Worm (Caenorhabditis elegans) whole organism, L3 larva: ENCODE measurements around the gene F28H7.8.

Experiments used
- R02D3.7 ChIP-seq: fragments of 150-350 bp; optimal IDR thresholded peaks from 2 replicates; lab custom pipeline; 2014; ENCODE audit warnings: missing biosample characterization, missing genetic modification characterization
- ama-1 ChIP-seq: fragments of 150-350 bp; optimal IDR thresholded peaks from 2 replicates; lab custom pipeline; 2018
- ceh-82 ChIP-seq: fragments of 150-350 bp; optimal IDR thresholded peaks from 2 replicates; lab custom pipeline; 2014; ENCODE audit warnings: missing biosample characterization, missing genetic modification characterization
- ceh-9 ChIP-seq: sonication (generic microtip); optimal IDR thresholded peaks from 2 replicates; lab custom pipeline; 2018; ENCODE audit warnings: missing biosample characterization, missing genetic modification characterization
- daf-12 ChIP-seq: fragments of 150-350 bp; optimal IDR thresholded peaks from 2 replicates; lab custom pipeline; 2014; ENCODE audit warnings: missing biosample characterization, missing genetic modification reagents, missing genetic modification characterization
- egl-5 ChIP-seq: fragments of 150-350 bp; optimal IDR thresholded peaks from 2 replicates; lab custom pipeline; 2017; ENCODE audit warnings: missing biosample characterization, missing genetic modification reagents, missing genetic modification characterization, inconsistent platforms
- elt-1 ChIP-seq: fragments of 150-350 bp; optimal IDR thresholded peaks from 2 replicates; lab custom pipeline; 2014; ENCODE audit warnings: missing biosample characterization, missing genetic modification characterization
- elt-2 ChIP-seq: sonication (generic microtip); optimal IDR thresholded peaks from 2 replicates; lab custom pipeline; 2016; ENCODE audit warnings: missing genetic modification reagents, mild to moderate bottlenecking, missing genetic modification characterization, missing compliant biosample characterization
- elt-3 ChIP-seq, 3 experiments: fragments of 150-350 bp in 1 of 3; sonication (generic microtip) in 2 of 3; optimal IDR thresholded peaks; 2 replicates in 2 of 3; 4 replicates in 1 of 3; lab custom pipeline; 2014 to 2017; ENCODE audit warnings: missing biosample characterization in 3 of 3, missing genetic modification characterization in 3 of 3
- fkh-10 ChIP-seq: sonication (generic microtip); optimal IDR thresholded peaks from 2 replicates; lab custom pipeline; 2017; ENCODE audit warnings: missing biosample characterization, missing genetic modification reagents, missing genetic modification characterization
- fkh-2 ChIP-seq: fragments of 150-350 bp; optimal IDR thresholded peaks from 2 replicates; lab custom pipeline; 2014; ENCODE audit warnings: missing biosample characterization, missing genetic modification reagents, missing genetic modification characterization
- hmg-11 ChIP-seq: sonication (generic microtip); optimal IDR thresholded peaks from 2 replicates; lab custom pipeline; 2016; ENCODE audit warnings: missing genetic modification characterization, missing compliant biosample characterization
- jun-1 ChIP-seq: fragments of 150-350 bp; optimal IDR thresholded peaks from 2 replicates; lab custom pipeline; 2014; ENCODE audit warnings: missing biosample characterization, missing genetic modification reagents, missing genetic modification characterization
- lin-15B ChIP-seq: fragments of 150-350 bp; optimal IDR thresholded peaks from 2 replicates; lab custom pipeline; 2014; ENCODE audit warnings: missing biosample characterization, missing genetic modification characterization
- lin-39 ChIP-seq: fragments of 150-350 bp; optimal IDR thresholded peaks from 2 replicates; lab custom pipeline; 2018; ENCODE audit warnings: missing biosample characterization, missing genetic modification reagents, missing genetic modification characterization
- lsy-12 ChIP-seq: sonication (generic microtip); optimal IDR thresholded peaks from 2 replicates; lab custom pipeline; 2016; ENCODE audit warnings: mild to moderate bottlenecking, missing genetic modification characterization, missing compliant biosample characterization
- mdl-1 ChIP-seq: fragments of 150-350 bp; optimal IDR thresholded peaks from 2 replicates; lab custom pipeline; 2014; ENCODE audit warnings: missing biosample characterization, missing genetic modification characterization
- mml-1 ChIP-seq: fragments of 150-350 bp; sonication (generic microtip); optimal IDR thresholded peaks from 3 replicates; lab custom pipeline; 2014; ENCODE audit warnings: missing biosample characterization, missing genetic modification characterization
- nfya-1 ChIP-seq: sonication (generic microtip); optimal IDR thresholded peaks from 2 replicates; lab custom pipeline; 2017; ENCODE audit warnings: missing genetic modification characterization, mild to moderate bottlenecking, missing compliant biosample characterization, antibody characterized with exemption, moderate library complexity; ENCODE audit not compliant: insufficient read depth
- nhr-12 ChIP-seq: fragments of 150-350 bp; optimal IDR thresholded peaks from 2 replicates; lab custom pipeline; 2014; ENCODE audit warnings: missing biosample characterization, missing genetic modification characterization
- nhr-23 ChIP-seq: fragments of 150-350 bp; optimal IDR thresholded peaks from 2 replicates; lab custom pipeline; 2014; ENCODE audit warnings: missing biosample characterization, missing genetic modification reagents, missing genetic modification characterization
- nhr-237 ChIP-seq: fragments of 150-350 bp; optimal IDR thresholded peaks from 2 replicates; lab custom pipeline; 2014; ENCODE audit warnings: missing biosample characterization, missing genetic modification characterization
- nhr-25 ChIP-seq: sonication (generic microtip); optimal IDR thresholded peaks from 2 replicates; lab custom pipeline; 2017; ENCODE audit warnings: missing biosample characterization, missing genetic modification characterization
- nhr-28 ChIP-seq: fragments of 150-350 bp; optimal IDR thresholded peaks from 2 replicates; lab custom pipeline; 2014; ENCODE audit warnings: missing biosample characterization, missing genetic modification characterization
- nhr-43 ChIP-seq: sonication (generic microtip); optimal IDR thresholded peaks from 2 replicates; lab custom pipeline; 2016; ENCODE audit warnings: mild to moderate bottlenecking, missing genetic modification characterization, missing compliant biosample characterization; ENCODE audit not compliant: poor library complexity, severe bottlenecking
- nhr-67 ChIP-seq: fragments of 150-350 bp; optimal IDR thresholded peaks from 2 replicates; lab custom pipeline; 2014; ENCODE audit warnings: missing biosample characterization, missing genetic modification characterization
- nhr-77 ChIP-seq: fragments of 150-350 bp; optimal IDR thresholded peaks from 2 replicates; lab custom pipeline; 2014; ENCODE audit warnings: missing biosample characterization, missing genetic modification characterization
- pha-4 ChIP-seq: fragments of 150-350 bp; optimal IDR thresholded peaks from 2 replicates; lab custom pipeline; 2014; ENCODE audit warnings: missing biosample characterization, missing genetic modification reagents, missing genetic modification characterization
- pqm-1 ChIP-seq: fragments of 150-350 bp; optimal IDR thresholded peaks from 2 replicates; lab custom pipeline; 2017; ENCODE audit warnings: missing biosample characterization, missing genetic modification characterization, inconsistent platforms
- sea-2 ChIP-seq: fragments of 150-350 bp; sonication (generic microtip); optimal IDR thresholded peaks from 4 replicates; lab custom pipeline; 2014; ENCODE audit warnings: missing biosample characterization, missing genetic modification reagents, missing genetic modification characterization
- skn-1 ChIP-seq: fragments of 150-350 bp; optimal IDR thresholded peaks from 2 replicates; lab custom pipeline; 2014; ENCODE audit warnings: missing biosample characterization, missing genetic modification characterization
- tbx-2 ChIP-seq: sonication (generic microtip); optimal IDR thresholded peaks from 2 replicates; lab custom pipeline; 2016; ENCODE audit warnings: mild to moderate bottlenecking, missing genetic modification characterization, missing compliant biosample characterization
- unc-39 ChIP-seq: sonication (generic microtip); optimal IDR thresholded peaks from 4 replicates; lab custom pipeline; 2017; ENCODE audit warnings: missing biosample characterization, missing genetic modification characterization
- zag-1 ChIP-seq: fragments of 150-350 bp; optimal IDR thresholded peaks from 2 replicates; lab custom pipeline; 2014; ENCODE audit warnings: missing biosample characterization, missing genetic modification characterization
- ztf-11 ChIP-seq: fragments of 150-350 bp; optimal IDR thresholded peaks from 2 replicates; lab custom pipeline; 2014; ENCODE audit warnings: missing biosample characterization, missing genetic modification characterization
- ztf-4 ChIP-seq: fragments of 150-350 bp; optimal IDR thresholded peaks from 2 replicates; lab custom pipeline; 2014; ENCODE audit warnings: missing biosample characterization, missing genetic modification characterization

The F28H7.8 gene

ce11 chrV:10747263-10747951 lies 11.4 kb upstream of the F28H7.8 start, which contains the start of the genes selt-1.2 and F28H7.2:
selt-1.2 (minus strand) TSS chrV:10747363.
F28H7.2 (plus strand) TSS chrV:10747901.
- peak; percentile 40 for TF ChIP-seq pqm-1 (tag; lab: Kevin White, UChicago)
- TF ChIP-seq lsy-12 (tag; lab: Kevin White, UChicago), result no peak

ce11 chrV:10750630-10751029 lies 8.1 kb upstream of the F28H7.8 start, which contains the start of gene F28H7.3:
F28H7.3 (minus strand) TSS chrV:10750788.
- no peak for TF ChIP-seq R02D3.7
- TF ChIP-seq mml-1 (tag; lab: Kevin White, UChicago), result no peak
- no peak for TF ChIP-seq elt-1
- peak; percentile 95 for TF ChIP-seq elt-2 (tag; lab: Kevin White, UChicago)
- no peak for TF ChIP-seq fkh-10
- no peak for TF ChIP-seq ztf-4
- no peak for TF ChIP-seq nhr-237
- no peak for TF ChIP-seq nfya-1 (tag; lab: Kevin White, UChicago)
- TF ChIP-seq elt-3 (tag; optimal IDR thresholded peaks at IDR 0.05; lab: Kevin White, UChicago), result no peak
- TF ChIP-seq unc-39, result no peak
- TF ChIP-seq pqm-1 (tag; lab: Kevin White, UChicago), result peak; percentile 96
- TF ChIP-seq mdl-1 (tag; lab: Kevin White, UChicago), result no peak
- no peak for TF ChIP-seq fkh-2 (tag; lab: Kevin White, UChicago)
- TF ChIP-seq ceh-9, result no peak
- no peak for TF ChIP-seq nhr-28 (tag; lab: Kevin White, UChicago)
- TF ChIP-seq zag-1 (tag; lab: Kevin White, UChicago), result no peak
- TF ChIP-seq lin-39 (tag; lab: Kevin White, UChicago), result no peak
- TF ChIP-seq nhr-25 (tag; lab: Kevin White, UChicago), result no peak
- TF ChIP-seq skn-1 (tag; lab: Kevin White, UChicago), result no peak
- TF ChIP-seq ztf-11 (tag; lab: Kevin White, UChicago), result no peak
- TF ChIP-seq nhr-23 (tag; lab: Kevin White, UChicago), result no peak
- TF ChIP-seq jun-1, result peak; percentile 61
- no peak for TF ChIP-seq hmg-11 (tag; lab: Kevin White, UChicago)
- no peak for TF ChIP-seq tbx-2
- TF ChIP-seq, all 47 proteins: peak for 3

- TF ChIP-seq pqm-1 (tag; lab: Kevin White, UChicago), result no peak
- no peak for TF ChIP-seq zag-1 (tag; lab: Kevin White, UChicago)
- no peak for TF ChIP-seq daf-12 (tag; lab: Kevin White, UChicago)
- TF ChIP-seq nhr-67 (tag; lab: Kevin White, UChicago), result no peak
- no peak for TF ChIP-seq pha-4
- no peak for TF ChIP-seq ceh-82 (tag; lab: Kevin White, UChicago)
- no peak for TF ChIP-seq tbx-2
- TF ChIP-seq fkh-10, result no peak
- TF ChIP-seq ztf-4, result no peak
- no peak for TF ChIP-seq elt-1
- TF ChIP-seq nhr-77, result no peak
- TF ChIP-seq elt-2 (tag; lab: Kevin White, UChicago), result no peak
- TF ChIP-seq sea-2 (GFP tag; lab: Kevin White, UChicago), result no peak
- TF ChIP-seq egl-5 (tag; lab: Kevin White, UChicago), result no peak
- TF ChIP-seq hmg-11 (tag; lab: Kevin White, UChicago), result no peak
- no peak for TF ChIP-seq lin-15B
- no peak for TF ChIP-seq nfya-1 (tag; lab: Kevin White, UChicago)
- TF ChIP-seq lsy-12 (tag; lab: Kevin White, UChicago), result no peak
- TF ChIP-seq ama-1 (lab: Kevin White, UChicago), result no peak
- TF ChIP-seq, all 47 proteins: peak for 0
Observed at ce11 chrV:10754050-10754449, 4.7 kb upstream of the F28H7.8 start, which contains the start of gene F28H7.7. F28H7.7 (minus strand) TSS chrV:10754150.

DNA sequence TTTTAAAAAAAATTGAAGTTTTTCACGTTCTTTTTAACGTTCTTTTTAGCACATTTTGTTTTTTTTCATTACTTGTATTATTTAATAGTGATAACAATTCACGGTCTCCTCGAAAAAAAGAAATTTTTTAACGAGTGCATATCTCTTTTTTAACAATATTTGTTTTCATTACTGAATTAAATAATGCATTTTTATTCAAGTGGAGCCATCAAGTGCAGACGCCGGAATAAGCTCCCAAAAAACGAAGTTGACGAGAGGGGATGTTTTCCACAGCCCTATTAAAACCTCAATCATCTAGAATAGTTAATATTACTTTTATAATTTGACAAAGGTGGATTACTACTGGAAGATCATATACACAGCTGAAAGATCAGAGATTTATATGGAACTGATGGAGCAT lies 2.1 kb upstream of the F28H7.8 start, which contains the start of gene irld-6:
irld-6 (minus strand) TSS at position 101 of the 400 bp plus-strand sequence.
- TF ChIP-seq tbx-2 (no peak), ztf-11 (tag; lab: Kevin White, UChicago) (no peak), lin-39 (tag; lab: Kevin White, UChicago) (no peak), ztf-4 (no peak), elt-2 (tag; lab: Kevin White, UChicago) (no peak), nhr-77 (no peak), fkh-10 (no peak), nhr-43 (tag; lab: Kevin White, UChicago) (no peak), nhr-67 (tag; lab: Kevin White, UChicago) (no peak), nhr-12 (tag; lab: Kevin White, UChicago) (no peak), elt-1 (no peak), nhr-28 (tag; lab: Kevin White, UChicago) (no peak), lsy-12 (tag; lab: Kevin White, UChicago) (no peak)
